Worm (Caenorhabditis elegans) whole organism, L3 larva: Measurements from ENCODE around the gene Y43F8B.13.

ENCODE experiments used
- R02D3.7 ChIP-seq: fragments of 150-350 bp; optimal IDR thresholded peaks from 2 replicates; lab custom pipeline; 2014; ENCODE audit warnings: missing biosample characterization, missing genetic modification characterization
- ZK546.5 ChIP-seq: sonication (generic microtip); optimal IDR thresholded peaks from 2 replicates; lab custom pipeline; 2017; ENCODE audit warnings: missing biosample characterization, missing genetic modification characterization
- aly-2 ChIP-seq: fragments of 150-350 bp; optimal IDR thresholded peaks from 2 replicates; lab custom pipeline; 2014; ENCODE audit warnings: missing biosample characterization, missing genetic modification characterization
- ama-1 ChIP-seq: fragments of 150-350 bp; optimal IDR thresholded peaks from 2 replicates; lab custom pipeline; 2018
- ceh-16 ChIP-seq: sonication (generic microtip); optimal IDR thresholded peaks from 2 replicates; lab custom pipeline; 2017; ENCODE audit warnings: missing biosample characterization, missing genetic modification characterization
- ceh-28 ChIP-seq: fragments of 150-350 bp; optimal IDR thresholded peaks from 2 replicates; lab custom pipeline; 2014; ENCODE audit warnings: missing biosample characterization, missing genetic modification reagents, missing genetic modification characterization
- ceh-9 ChIP-seq: sonication (generic microtip); optimal IDR thresholded peaks from 2 replicates; lab custom pipeline; 2018; ENCODE audit warnings: missing biosample characterization, missing genetic modification characterization
- daf-12 ChIP-seq: fragments of 150-350 bp; optimal IDR thresholded peaks from 2 replicates; lab custom pipeline; 2014; ENCODE audit warnings: missing biosample characterization, missing genetic modification reagents, missing genetic modification characterization
- egl-5 ChIP-seq: fragments of 150-350 bp; optimal IDR thresholded peaks from 2 replicates; lab custom pipeline; 2017; ENCODE audit warnings: missing biosample characterization, missing genetic modification reagents, missing genetic modification characterization, inconsistent platforms
- elt-1 ChIP-seq: fragments of 150-350 bp; optimal IDR thresholded peaks from 2 replicates; lab custom pipeline; 2014; ENCODE audit warnings: missing biosample characterization, missing genetic modification characterization
- elt-2 ChIP-seq: sonication (generic microtip); optimal IDR thresholded peaks from 2 replicates; lab custom pipeline; 2016; ENCODE audit warnings: missing genetic modification reagents, mild to moderate bottlenecking, missing genetic modification characterization, missing compliant biosample characterization
- fkh-10 ChIP-seq: sonication (generic microtip); optimal IDR thresholded peaks from 2 replicates; lab custom pipeline; 2017; ENCODE audit warnings: missing biosample characterization, missing genetic modification reagents, missing genetic modification characterization
- jun-1 ChIP-seq: fragments of 150-350 bp; optimal IDR thresholded peaks from 2 replicates; lab custom pipeline; 2014; ENCODE audit warnings: missing biosample characterization, missing genetic modification reagents, missing genetic modification characterization
- lin-15B ChIP-seq: fragments of 150-350 bp; optimal IDR thresholded peaks from 2 replicates; lab custom pipeline; 2014; ENCODE audit warnings: missing biosample characterization, missing genetic modification characterization
- nfya-1 ChIP-seq: sonication (generic microtip); optimal IDR thresholded peaks from 2 replicates; lab custom pipeline; 2017; ENCODE audit warnings: missing genetic modification characterization, mild to moderate bottlenecking, missing compliant biosample characterization, antibody characterized with exemption, moderate library complexity; ENCODE audit not compliant: insufficient read depth
- nhr-11 ChIP-seq: fragments of 150-350 bp; optimal IDR thresholded peaks from 2 replicates; lab custom pipeline; 2014; ENCODE audit warnings: missing biosample characterization, missing genetic modification characterization
- nhr-12 ChIP-seq: fragments of 150-350 bp; optimal IDR thresholded peaks from 2 replicates; lab custom pipeline; 2014; ENCODE audit warnings: missing biosample characterization, missing genetic modification characterization
- nhr-23 ChIP-seq: fragments of 150-350 bp; optimal IDR thresholded peaks from 2 replicates; lab custom pipeline; 2014; ENCODE audit warnings: missing biosample characterization, missing genetic modification reagents, missing genetic modification characterization
- nhr-28 ChIP-seq: fragments of 150-350 bp; optimal IDR thresholded peaks from 2 replicates; lab custom pipeline; 2014; ENCODE audit warnings: missing biosample characterization, missing genetic modification characterization
- nhr-67 ChIP-seq: fragments of 150-350 bp; optimal IDR thresholded peaks from 2 replicates; lab custom pipeline; 2014; ENCODE audit warnings: missing biosample characterization, missing genetic modification characterization
- pha-4 ChIP-seq: fragments of 150-350 bp; optimal IDR thresholded peaks from 2 replicates; lab custom pipeline; 2014; ENCODE audit warnings: missing biosample characterization, missing genetic modification reagents, missing genetic modification characterization
- pqm-1 ChIP-seq: fragments of 150-350 bp; optimal IDR thresholded peaks from 2 replicates; lab custom pipeline; 2017; ENCODE audit warnings: missing biosample characterization, missing genetic modification characterization, inconsistent platforms
- sea-2 ChIP-seq: fragments of 150-350 bp; sonication (generic microtip); optimal IDR thresholded peaks from 4 replicates; lab custom pipeline; 2014; ENCODE audit warnings: missing biosample characterization, missing genetic modification reagents, missing genetic modification characterization
- unc-62 ChIP-seq: fragments of 150-350 bp; sonication (generic microtip); optimal IDR thresholded peaks from 4 replicates; lab custom pipeline; 2014; ENCODE audit warnings: missing biosample characterization, missing genetic modification reagents, missing genetic modification characterization
- ztf-4 ChIP-seq: fragments of 150-350 bp; optimal IDR thresholded peaks from 2 replicates; lab custom pipeline; 2014; ENCODE audit warnings: missing biosample characterization, missing genetic modification characterization

Y43F8B.13 gene

DNA sequence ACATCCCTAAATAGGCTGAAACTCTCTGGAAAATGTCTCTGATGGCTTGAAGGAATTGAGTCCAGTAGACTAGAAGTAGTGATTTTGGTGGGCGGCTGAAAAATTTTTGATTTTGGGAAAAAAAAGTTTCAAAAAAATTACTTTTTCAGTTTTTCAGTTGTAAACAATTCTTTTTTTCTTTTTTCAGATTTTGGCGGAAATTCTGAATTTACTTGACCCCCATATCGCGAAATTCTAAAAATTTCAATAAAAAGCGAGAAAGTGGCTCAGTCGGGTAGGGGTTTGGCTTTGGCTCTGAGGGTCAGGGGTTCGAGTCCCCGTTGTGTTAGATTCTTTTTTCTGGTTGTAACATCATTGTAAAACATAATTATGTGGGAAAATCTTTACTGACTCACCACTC, 24.7 kb upstream of the Y43F8B.13 start, which contains the start of gene srw-85:
Gene srw-85 (minus strand): TSS at position 101 of the 400 bp plus-strand sequence.
- TF ChIP-seq ama-1 (no peak), unc-62 (GFP tag; lab: Kevin White, UChicago) (no peak), pha-4 (tag; lab: Kevin White, UChicago) (no peak), pqm-1 (tag; lab: Kevin White, UChicago) (no peak), nhr-11 (tag; lab: Kevin White, UChicago) (no peak), lin-15B (tag; lab: Kevin White, UChicago) (no peak), elt-1 (tag; lab: Kevin White, UChicago) (no peak), daf-12 (tag; lab: Kevin White, UChicago) (no peak), elt-2 (tag; lab: Kevin White, UChicago) (no peak), ZK546.5 (tag; lab: Kevin White, UChicago) (no peak), ztf-4 (tag; lab: Kevin White, UChicago) (no peak), ceh-16 (tag; lab: Kevin White, UChicago) (no peak), ceh-28 (tag; lab: Kevin White, UChicago) (no peak), R02D3.7 (tag; lab: Kevin White, UChicago) (no peak), nhr-12 (tag; lab: Kevin White, UChicago) (no peak)

DNA sequence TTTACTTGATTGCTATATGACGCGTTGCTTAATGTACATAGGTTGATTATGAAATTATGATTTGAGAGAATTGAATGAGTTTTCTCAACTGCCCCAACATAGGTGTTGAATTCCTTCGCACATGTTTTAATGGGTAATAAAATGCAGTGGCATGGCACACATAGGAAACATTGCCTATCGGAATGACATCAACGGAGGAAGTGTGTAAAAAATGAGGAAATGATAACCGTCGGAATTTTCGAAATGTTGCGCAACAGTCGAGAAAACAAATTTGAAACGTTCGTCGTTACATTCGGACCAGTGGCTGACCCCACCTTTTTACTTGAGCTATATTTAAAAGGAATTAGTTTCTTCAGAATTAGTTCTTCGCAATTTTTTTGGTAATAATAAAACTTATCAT, 23.7 kb upstream of the Y43F8B.13 start:
- TF ChIP-seq egl-5 (no peak), ceh-16 (tag; lab: Kevin White, UChicago) (no peak), nhr-23 (tag; lab: Kevin White, UChicago) (no peak), aly-2 (tag; lab: Kevin White, UChicago) (no peak), lin-15B (tag; lab: Kevin White, UChicago) (no peak), R02D3.7 (tag; lab: Kevin White, UChicago) (no peak), elt-2 (tag; lab: Kevin White, UChicago) (peak; percentile 40), fkh-10 (GFP tag; lab: Kevin White, UChicago) (no peak)

ce11 chrV:19432972-19433371, 22.8 kb upstream of the Y43F8B.13 start, which contains the start of gene C25F9.11:
Gene C25F9.11 (minus strand): TSS chrV:19433072.
- TF ChIP-seq sea-2 (GFP tag; lab: Kevin White, UChicago) (no peak), elt-2 (tag; lab: Kevin White, UChicago) (peak; percentile 12)
- TF ChIP-seq, all 47 proteins: peak for 1

ce11 chrV:19433806-19434437, 21.8 kb upstream of the Y43F8B.13 start, which contains the start of gene C25F9.16:
Gene C25F9.16 (plus strand): TSS chrV:19434387.
- TF ChIP-seq elt-2 (tag; lab: Kevin White, UChicago) (peak; percentile 60), nfya-1 (tag; lab: Kevin White, UChicago) (no peak), pqm-1 (tag; lab: Kevin White, UChicago) (peak; percentile 1), egl-5 (no peak), nhr-67 (tag; lab: Kevin White, UChicago) (no peak)
- TF ChIP-seq, all 47 proteins: peak for 2

- TF ChIP-seq elt-2 (tag; lab: Kevin White, UChicago): peak; percentile 49
- TF ChIP-seq ceh-9: no peak
- no peak for TF ChIP-seq nhr-23 (tag; lab: Kevin White, UChicago)
- no peak for TF ChIP-seq sea-2 (GFP tag; lab: Kevin White, UChicago)
- no peak for TF ChIP-seq ztf-4 (tag; lab: Kevin White, UChicago)
- no peak for TF ChIP-seq ZK546.5 (tag; lab: Kevin White, UChicago)
- TF ChIP-seq jun-1 (tag; lab: Kevin White, UChicago): no peak
Measured at ce11 chrV:19436307-19436706, 19.4 kb upstream of the Y43F8B.13 start, which contains the start of gene C25F9.14. Gene C25F9.14 (plus strand): TSS chrV:19436484.

DNA sequence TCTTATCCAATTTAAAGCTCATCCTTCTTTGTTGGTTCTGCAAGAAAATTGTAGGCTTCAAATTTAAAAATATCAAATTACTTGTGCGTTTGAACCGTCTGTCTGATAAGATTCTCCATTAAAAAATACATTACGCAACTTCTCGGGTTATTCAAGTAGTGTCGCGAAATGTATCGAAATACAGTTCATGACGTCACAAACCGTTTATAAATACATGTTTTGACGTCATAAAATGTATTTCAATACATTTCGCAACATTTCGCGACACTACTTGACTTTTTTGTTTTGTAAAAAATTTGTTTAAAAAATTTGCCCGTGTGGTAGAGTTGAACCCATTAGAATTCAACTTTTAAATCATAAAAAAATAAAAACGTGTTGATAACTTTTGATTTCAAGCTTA, 12.2 kb upstream of the Y43F8B.13 start:
- TF ChIP-seq elt-2 (tag; lab: Kevin White, UChicago) (peak; percentile 30), ceh-9 (no peak)

DNA sequence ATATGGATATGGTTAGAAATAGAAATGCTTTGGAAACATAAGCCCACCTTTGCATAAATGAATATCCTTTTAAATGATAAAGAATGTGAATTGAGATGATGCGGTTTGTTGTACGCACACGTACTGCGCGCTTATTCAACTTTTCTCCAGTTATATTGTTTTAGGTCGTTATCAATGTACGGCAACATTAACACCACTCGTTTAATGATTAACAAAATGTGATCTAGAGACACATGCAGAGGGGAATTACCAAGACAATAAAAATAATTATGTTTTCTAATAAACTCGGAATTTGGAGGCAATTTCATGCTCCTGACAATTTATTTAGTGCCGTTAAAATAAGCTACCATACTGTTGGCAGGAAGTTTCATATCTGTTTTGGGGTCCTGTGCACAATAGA, 10.3 kb upstream of the Y43F8B.13 start, which contains the start of gene M04C3.1:
Gene M04C3.1 (minus strand): TSS at position 164 of the 400 bp plus-strand sequence.
- peak; percentile 24 for TF ChIP-seq pqm-1 (tag; lab: Kevin White, UChicago)
- TF ChIP-seq nhr-28 (tag; lab: Kevin White, UChicago): no peak
- TF ChIP-seq pha-4 (tag; lab: Kevin White, UChicago): no peak
- no peak for TF ChIP-seq jun-1 (tag; lab: Kevin White, UChicago)
- peak; percentile 67 for TF ChIP-seq elt-2 (tag; lab: Kevin White, UChicago)
